Fruit fly (Drosophila melanogaster) whole organism, embryonic: Measurements from ENCODE around the gene mino.
A peak's percentile ranks its signal among the peaks of the same experiment; 100 is the strongest.

Source experiments
- Abd-B ChIP-seq: fragments of 200-800 bp; sonication (Bioruptor generic); optimal IDR thresholded peaks from 2 replicates; lab custom pipeline; 2018; ENCODE audit warnings: missing biosample characterization, mild to moderate bottlenecking, missing genetic modification characterization, moderate library complexity
- Antp ChIP-seq: fragments of 200-800 bp; sonication (Bioruptor generic); optimal IDR thresholded peaks from 3 replicates; lab custom pipeline; 2016; ENCODE audit warnings: missing biosample characterization, missing genetic modification characterization
- Atf-2 ChIP-seq: fragments of 200-800 bp; sonication (Bioruptor generic); optimal IDR thresholded peaks from 2 replicates; lab custom pipeline; 2016; ENCODE audit warnings: missing biosample characterization, missing genetic modification characterization
- BEAF-32 ChIP-seq: fragments of 200-800 bp; sonication (Bioruptor generic); optimal IDR thresholded peaks from 3 replicates; lab custom pipeline; 2017; ENCODE audit warnings: missing biosample characterization, missing genetic modification characterization, mild to moderate bottlenecking, moderate library complexity, missing genetic modification reagents
- CG11247 ChIP-seq: fragments of 200-800 bp; sonication (Bioruptor generic); IDR thresholded peaks from 2 replicates; pipeline ENCODE4 v1.3.6; 2022; ENCODE audit warnings: missing biosample characterization, missing genetic modification characterization
- CG12659 ChIP-seq: fragments of 200-800 bp; sonication (Bioruptor generic); optimal IDR thresholded peaks from 3 replicates; lab custom pipeline; 2017; ENCODE audit warnings: mild to moderate bottlenecking, missing biosample characterization, missing genetic modification reagents, missing genetic modification characterization
- CG13296 ChIP-seq: fragments of 200-800 bp; sonication (Bioruptor generic); optimal IDR thresholded peaks from 3 replicates; lab custom pipeline; 2018; ENCODE audit warnings: missing biosample characterization, mild to moderate bottlenecking, missing genetic modification characterization
- CG14014 ChIP-seq: fragments of 200-800 bp; sonication (Bioruptor generic); IDR thresholded peaks from 2 replicates; pipeline ENCODE4 v1.3.6; 2022; ENCODE audit warnings: missing biosample characterization, missing genetic modification characterization
- CG14965 ChIP-seq: fragments of 200-800 bp; sonication (Bioruptor generic); optimal IDR thresholded peaks from 2 replicates; lab custom pipeline; 2016; ENCODE audit warnings: missing biosample characterization, missing genetic modification characterization, borderline replicate concordance
- CG1603 ChIP-seq: fragments of 200-800 bp; sonication (Bioruptor generic); optimal IDR thresholded peaks from 2 replicates; lab custom pipeline; 2019; ENCODE audit warnings: missing biosample characterization, mild to moderate bottlenecking, missing genetic modification characterization, moderate library complexity
- CG17328 ChIP-seq: fragments of 200-800 bp; sonication (Bioruptor generic); IDR thresholded peaks from 2 replicates; pipeline ENCODE4 v1.3.6; 2022; ENCODE audit warnings: missing biosample characterization, missing genetic modification characterization
- CG2120 ChIP-seq: fragments of 200-800 bp; sonication (Bioruptor generic); optimal IDR thresholded peaks from 3 replicates; lab custom pipeline; 2016; ENCODE audit warnings: missing biosample characterization, missing genetic modification characterization
- CG32532 ChIP-seq: fragments of 200-800 bp; sonication (Bioruptor generic); IDR thresholded peaks from 2 replicates; pipeline ENCODE4 v1.3.6; 2022; ENCODE audit warnings: missing biosample characterization, missing genetic modification characterization
- CG3726 ChIP-seq: fragments of 200-800 bp; sonication (Bioruptor generic); IDR thresholded peaks from 3 replicates; pipeline ENCODE4, ENCODE4 v1.3.6; 2022; ENCODE audit warnings: missing biosample characterization, missing genetic modification characterization
- CG4617 ChIP-seq: fragments of 200-800 bp; sonication (Bioruptor generic); optimal IDR thresholded peaks from 3 replicates; lab custom pipeline; 2016; ENCODE audit warnings: missing biosample characterization, missing genetic modification characterization, borderline replicate concordance
- CG6272 ChIP-seq: fragments of 200-800 bp; sonication (Bioruptor generic); IDR thresholded peaks from 2 replicates; pipeline ENCODE4 v1.3.6; 2022; ENCODE audit warnings: missing biosample characterization, missing genetic modification characterization
- CG7556 ChIP-seq: fragments of 200-800 bp; sonication (Bioruptor generic); optimal IDR thresholded peaks from 2 replicates; lab custom pipeline; 2017; ENCODE audit warnings: missing biosample characterization, mild to moderate bottlenecking, missing genetic modification characterization
- CG7745 ChIP-seq: fragments of 200-800 bp; sonication (Bioruptor generic); optimal IDR thresholded peaks from 2 replicates; lab custom pipeline; 2018; ENCODE audit warnings: missing biosample characterization, mild to moderate bottlenecking, missing genetic modification characterization, moderate library complexity
- CG8359 ChIP-seq: fragments of 200-800 bp; sonication (Bioruptor generic); optimal IDR thresholded peaks from 2 replicates; lab custom pipeline; 2017; ENCODE audit warnings: missing biosample characterization, mild to moderate bottlenecking, missing genetic modification characterization, borderline replicate concordance
- CG8388 ChIP-seq: fragments of 200-800 bp; sonication (Bioruptor generic); optimal IDR thresholded peaks from 2 replicates; lab custom pipeline; 2019; ENCODE audit warnings: missing biosample characterization, mild to moderate bottlenecking, missing genetic modification characterization, moderate library complexity
- CoRest ChIP-seq: fragments of 200-800 bp; sonication (Bioruptor generic); optimal IDR thresholded peaks from 3 replicates; lab custom pipeline; 2018; ENCODE audit warnings: missing biosample characterization, mild to moderate bottlenecking, missing genetic modification characterization, moderate library complexity
- Dad ChIP-seq: fragments of 200-800 bp; sonication (Bioruptor generic); optimal IDR thresholded peaks from 3 replicates; lab custom pipeline; 2016; ENCODE audit warnings: missing biosample characterization, missing genetic modification characterization
- E2f2 ChIP-seq: fragments of 200-800 bp; sonication (Bioruptor generic); IDR thresholded peaks from 2 replicates; pipeline ENCODE4 v1.3.6; 2022; ENCODE audit warnings: missing biosample characterization, missing genetic modification characterization
- Gug ChIP-seq: fragments of 200-800 bp; sonication (Bioruptor generic); IDR thresholded peaks from 4 replicates; pipeline ENCODE4 v1.3.6; 2022; ENCODE audit warnings: missing biosample characterization, missing genetic modification characterization
- HmgZ ChIP-seq: fragments of 200-800 bp; sonication (Bioruptor generic); optimal IDR thresholded peaks from 2 replicates; lab custom pipeline; 2018; ENCODE audit warnings: missing biosample characterization, mild to moderate bottlenecking, missing genetic modification characterization
- Hmr ChIP-seq: fragments of 200-800 bp; sonication (Bioruptor generic); optimal IDR thresholded peaks from 3 replicates; lab custom pipeline; 2017; ENCODE audit warnings: mild to moderate bottlenecking, missing biosample characterization, missing genetic modification reagents, missing genetic modification characterization
- Hr51 ChIP-seq, 2 experiments: fragments of 200-800 bp; sonication (Bioruptor generic); optimal IDR thresholded peaks; 2 replicates in 1 of 2; 3 replicates in 1 of 2; lab custom pipeline; 2016 to 2018; ENCODE audit warnings: missing biosample characterization in 2 of 2, missing genetic modification characterization in 2 of 2, mild to moderate bottlenecking in 1 of 2, moderate library complexity in 1 of 2
- MESR4 ChIP-seq: fragments of 200-800 bp; sonication (Bioruptor generic); optimal IDR thresholded peaks from 2 replicates; lab custom pipeline; 2018; ENCODE audit warnings: missing biosample characterization, mild to moderate bottlenecking, missing genetic modification characterization, moderate library complexity
- Nf-YB ChIP-seq: fragments of 200-800 bp; sonication (Bioruptor generic); optimal IDR thresholded peaks from 3 replicates; lab custom pipeline; 2019; ENCODE audit warnings: missing biosample characterization, mild to moderate bottlenecking, missing genetic modification characterization, moderate library complexity
- Optix ChIP-seq: fragments of 200-800 bp; sonication (Bioruptor generic); IDR thresholded peaks from 3 replicates; pipeline ENCODE4 v1.3.6; 2022; ENCODE audit warnings: missing biosample characterization, missing genetic modification characterization
- Trl ChIP-seq, 3 experiments: fragments of >200 bp in 2 of 3; fragments of 200-800 bp in 1 of 3; sonication (Bioruptor generic) in 1 of 3; optimal IDR thresholded peaks; 2 replicates in 1 of 3; 3 replicates in 2 of 3; lab custom pipeline; 2016 to 2017; ENCODE audit warnings: missing biosample characterization in 1 of 3, missing genetic modification characterization in 1 of 3
- Usf ChIP-seq: fragments of 200-800 bp; sonication (Bioruptor generic); optimal IDR thresholded peaks from 2 replicates; lab custom pipeline; 2017; ENCODE audit warnings: missing genotype, missing biosample characterization, missing genetic modification characterization
- ase ChIP-seq: fragments of 200-800 bp; sonication (Bioruptor generic); IDR thresholded peaks from 3 replicates; pipeline ENCODE4 v1.3.6; 2022; ENCODE audit warnings: missing biosample characterization, missing genetic modification characterization
- bowl ChIP-seq: fragments of 200-800 bp; sonication (Bioruptor generic); IDR thresholded peaks from 2 replicates; pipeline ENCODE4 v1.3.6; 2022; ENCODE audit warnings: missing biosample characterization, missing genetic modification characterization
- chm ChIP-seq: fragments of 200-800 bp; sonication (Bioruptor generic); IDR thresholded peaks from 2 replicates; pipeline ENCODE4 v1.3.6; 2022; ENCODE audit warnings: missing biosample characterization, missing genetic modification characterization
- dmrt99B ChIP-seq: fragments of 200-800 bp; sonication (Bioruptor generic); optimal IDR thresholded peaks from 2 replicates; lab custom pipeline; 2018; ENCODE audit warnings: missing biosample characterization, mild to moderate bottlenecking, missing genetic modification characterization, moderate library complexity
- gsb-n ChIP-seq: fragments of 200-800 bp; sonication (Bioruptor generic); optimal IDR thresholded peaks from 3 replicates; lab custom pipeline; 2018; ENCODE audit warnings: missing biosample characterization, mild to moderate bottlenecking, missing genetic modification characterization
- ham ChIP-seq: fragments of 200-800 bp; sonication (Bioruptor generic); IDR thresholded peaks from 2 replicates; pipeline ENCODE4 v1.3.6; 2022; ENCODE audit warnings: missing biosample characterization, missing genetic modification characterization
- hbn ChIP-seq: fragments of 200-800 bp; sonication (Bioruptor generic); IDR thresholded peaks from 2 replicates; pipeline ENCODE4 v1.3.6; 2022; ENCODE audit warnings: missing biosample characterization, missing genetic modification characterization; ENCODE audit not compliant: partially characterized antibody
- jigr1 ChIP-seq: fragments of 200-800 bp; sonication (Bioruptor generic); IDR thresholded peaks from 3 replicates; pipeline ENCODE4 v1.3.6; 2022; ENCODE audit warnings: missing biosample characterization, missing genetic modification characterization
- kah ChIP-seq: fragments of 200-800 bp; sonication (Bioruptor generic); optimal IDR thresholded peaks from 2 replicates; lab custom pipeline; 2018; ENCODE audit warnings: missing biosample characterization, mild to moderate bottlenecking, missing genetic modification characterization
- kay ChIP-seq: fragments of 200-800 bp; sonication (Bioruptor generic); optimal IDR thresholded peaks from 2 replicates; lab custom pipeline; 2016; ENCODE audit warnings: missing biosample characterization, missing genetic modification characterization
- nau ChIP-seq: fragments of 200-800 bp; sonication (Bioruptor generic); optimal IDR thresholded peaks from 3 replicates; lab custom pipeline; 2017; ENCODE audit warnings: missing biosample characterization, mild to moderate bottlenecking, missing genetic modification characterization, missing genetic modification reagents
- pfk ChIP-seq: fragments of 200-800 bp; sonication (Bioruptor generic); optimal IDR thresholded peaks from 2 replicates; lab custom pipeline; 2018; ENCODE audit warnings: missing biosample characterization, mild to moderate bottlenecking, missing genetic modification characterization, moderate library complexity
- phol ChIP-seq: fragments of 200-800 bp; sonication (Bioruptor generic); optimal IDR thresholded peaks from 3 replicates; lab custom pipeline; 2018; ENCODE audit warnings: missing biosample characterization, mild to moderate bottlenecking, missing genetic modification characterization, moderate library complexity
- sens ChIP-seq: fragments of 200-800 bp; sonication (Bioruptor generic); peaks from one replicate; lab custom pipeline; 2016; ENCODE audit warnings: missing biosample characterization, missing genetic modification characterization
- slou ChIP-seq: fragments of 200-800 bp; sonication (Bioruptor generic); optimal IDR thresholded peaks from 3 replicates; lab custom pipeline; 2016; ENCODE audit warnings: missing biosample characterization, missing genetic modification characterization
- sr ChIP-seq: fragments of 200-800 bp; sonication (Bioruptor generic); IDR thresholded peaks from 3 replicates; pipeline ENCODE4 v1.3.6; 2022; ENCODE audit warnings: missing biosample characterization, missing genetic modification characterization
- usp ChIP-seq: fragments of >200 bp; optimal IDR thresholded peaks from 2 replicates; lab custom pipeline; 2017; ENCODE audit warnings: missing biosample characterization, missing genetic modification characterization
- wor ChIP-seq: fragments of 200-800 bp; sonication (Bioruptor generic); IDR thresholded peaks from 2 replicates; pipeline ENCODE4 v1.3.6; 2022; ENCODE audit warnings: missing biosample characterization, missing genetic modification characterization
- yki ChIP-seq: fragments of >200 bp; optimal IDR thresholded peaks from 3 replicates; lab custom pipeline; 2018
- zen2 ChIP-seq: fragments of 200-800 bp; sonication (Bioruptor generic); IDR thresholded peaks from 3 replicates; pipeline ENCODE4 v1.3.6; 2022; ENCODE audit warnings: missing biosample characterization, missing genetic modification characterization; ENCODE audit not compliant: partially characterized antibody

The mino gene

DNA sequence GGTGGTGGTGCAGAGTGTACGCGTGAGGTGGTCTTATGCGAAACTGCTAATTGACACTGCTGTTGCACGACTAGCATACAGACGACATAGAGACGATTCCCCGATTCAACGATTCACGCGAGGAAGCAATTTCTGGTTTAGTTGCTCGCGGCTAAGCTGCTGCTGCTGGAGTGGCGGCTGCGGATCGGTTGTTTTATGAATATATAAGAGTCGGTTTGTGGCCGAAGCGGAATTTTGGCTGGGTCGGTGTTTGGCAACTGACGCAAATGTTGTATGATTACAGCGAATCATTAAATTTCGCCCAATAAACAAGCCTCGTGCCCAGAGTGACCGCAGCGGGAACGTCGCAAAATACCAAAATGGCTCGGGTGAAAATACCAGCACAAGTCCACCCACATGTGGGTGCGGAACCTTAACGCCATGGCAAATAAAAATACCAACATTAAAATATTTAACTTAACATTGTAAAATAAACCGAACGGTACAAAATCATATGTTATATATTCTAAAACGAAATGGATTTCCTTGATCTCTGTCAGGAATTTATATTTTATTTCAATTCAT is 22.8 kb downstream of the mino start, which contains the start of gene mfrn (continued):
- no peak for TF ChIP-seq Optix (GFP tag; lab: Robert Waterston, UW)
- TF ChIP-seq Hr51 (GFP tag; optimal IDR thresholded peaks at IDR 0.05; lab: Kevin White, UChicago) = no peak
- no peak for TF ChIP-seq slou (GFP tag; lab: Kevin White, UChicago)
- TF ChIP-seq CG32532 = no peak
- no peak for TF ChIP-seq E2f2
- no peak for TF ChIP-seq CG7556 (GFP tag; lab: Kevin White, UChicago)
- TF ChIP-seq Antp = no peak
- TF ChIP-seq CG14014 (GFP tag; lab: Robert Waterston, UW) = no peak
- TF ChIP-seq CG11247 (GFP tag; lab: Robert Waterston, UW) = no peak
- TF ChIP-seq sr (GFP tag; lab: Robert Waterston, UW) = no peak
- no peak for TF ChIP-seq zen2
- no peak for TF ChIP-seq nau
- TF ChIP-seq kay = no peak
- TF ChIP-seq CG4617 (GFP tag; lab: Kevin White, UChicago) = peak; percentile 46
- no peak for TF ChIP-seq Usf (GFP tag; lab: Kevin White, UChicago)
- TF ChIP-seq CG14965 = no peak
- TF ChIP-seq CG3726 = no peak
- no peak for TF ChIP-seq chm (GFP tag; lab: Robert Waterston, UW)
- TF ChIP-seq HmgZ (tag; lab: Kevin White, UChicago) = peak; percentile 30
- no peak for TF ChIP-seq Nf-YB
- TF ChIP-seq ham (GFP tag; lab: Robert Waterston, UW) = no peak
- TF ChIP-seq CG12659 (GFP tag; lab: Kevin White, UChicago) = no peak
- no peak for TF ChIP-seq kah
- TF ChIP-seq CG1603 (tag; lab: Kevin White, UChicago) = peak; percentile 49
- no peak for TF ChIP-seq gsb-n (tag; lab: Kevin White, UChicago)
- TF ChIP-seq sens (GFP tag; lab: Kevin White, UChicago) = no peak
- no peak for TF ChIP-seq CG7745 (tag; lab: Kevin White, UChicago)
- peak; percentile 74 for TF ChIP-seq MESR4 (GFP tag; lab: Kevin White, UChicago)
- no peak for TF ChIP-seq dmrt99B
- TF ChIP-seq CoRest (tag; lab: Kevin White, UChicago) = no peak
- TF ChIP-seq Hmr (GFP tag; lab: Kevin White, UChicago) = no peak
- TF ChIP-seq Atf-2 (GFP tag; lab: Kevin White, UChicago) = no peak
- TF ChIP-seq Dad (GFP tag; lab: Kevin White, UChicago) = no peak
- no peak for TF ChIP-seq Trl (optimal IDR thresholded peaks at IDR 0.05; lab: Kevin White, UChicago)
- TF ChIP-seq Trl (GFP tag; optimal IDR thresholded peaks at IDR 0.05; lab: Kevin White, UChicago) = no peak
- TF ChIP-seq CG13296 (GFP tag; lab: Kevin White, UChicago) = no peak

DNA sequence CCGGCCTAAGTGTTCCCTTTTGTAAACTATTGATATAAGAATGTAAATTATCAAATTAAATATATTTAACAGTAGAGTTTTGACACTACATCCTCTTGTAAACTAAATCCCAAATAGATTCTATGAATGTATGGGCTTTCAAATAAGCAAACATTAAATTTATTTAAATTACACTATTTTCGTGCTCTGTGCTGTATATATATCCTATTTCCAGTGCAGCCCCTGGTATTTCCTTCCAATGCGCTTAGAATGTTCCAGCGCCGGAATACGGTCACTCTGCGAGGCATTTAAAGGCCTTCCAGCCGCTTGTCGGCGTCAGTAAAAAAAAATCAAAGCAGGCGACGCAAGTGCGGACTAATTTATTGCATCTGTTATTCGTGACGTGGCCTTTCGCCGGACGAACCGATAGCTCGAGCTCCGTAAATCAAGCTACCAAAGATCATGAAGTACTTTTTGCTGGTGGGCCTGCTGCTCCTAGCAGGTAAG is 23.5 kb downstream of the mino start, which contains the start of gene Gp93:
Gene Gp93, plus strand, starts transcription at position 291 of the 486 bp plus-strand sequence.
- TF ChIP-seq yki (lab: Kevin White, UChicago) (no peak), Abd-B (GFP tag; lab: Kevin White, UChicago) (peak; percentile 61), Gug (GFP tag; lab: Robert Waterston, UW) (peak; percentile 35; the same call in 2 of the 4 replicates), BEAF-32 (GFP tag; lab: Kevin White, UChicago) (no peak), pfk (GFP tag; lab: Kevin White, UChicago) (peak; percentile 26), CG6272 (peak; percentile 40; the same call in 1 of the 2 replicates), CG8388 (GFP tag; lab: Kevin White, UChicago) (peak; percentile 31), wor (GFP tag; lab: Robert Waterston, UW) (0 out of 2 replicates have a peak, but pooled peaks have one; percentile 19), usp (GFP tag; lab: Kevin White, UChicago) (no peak), CG8359 (GFP tag; lab: Kevin White, UChicago) (no peak), ase (no peak), bowl (GFP tag; lab: Robert Waterston, UW) (no peak), phol (tag; lab: Kevin White, UChicago) (peak; percentile 59), CG17328 (GFP tag; lab: Robert Waterston, UW) (peak; percentile 67; the same call in 1 of the 2 replicates), ham (GFP tag; lab: Robert Waterston, UW) (no peak), CG2120 (GFP tag; lab: Kevin White, UChicago) (peak; percentile 57), hbn (GFP tag; lab: Robert Waterston, UW) (no peak), jigr1 (GFP tag; lab: Robert Waterston, UW) (no peak)
